Worm (Caenorhabditis elegans) whole organism, young adult: ENCODE data around the gene Y53C12A.8.
A peak's percentile ranks its signal among the peaks of the same experiment; 100 is the strongest.

Experiments
- B0019.2 ChIP-seq: fragments of 200-800 bp; sonication (Bioruptor generic); conservative IDR thresholded peaks from 2 replicates; pipeline ENCODE4 v1.3.6; 2022; ENCODE audit warnings: missing genetic modification reagents, missing genetic modification characterization, missing compliant biosample characterization
- B0336.3 ChIP-seq: fragments of 200-800 bp; sonication (Bioruptor generic); IDR thresholded peaks from 2 replicates; pipeline ENCODE4 v1.3.6; 2022; ENCODE audit warnings: missing genetic modification characterization, missing compliant biosample characterization
- D2030.7 ChIP-seq: fragments of 200-800 bp; sonication (Bioruptor generic); IDR thresholded peaks from 2 replicates; pipeline ENCODE4 v1.3.6; 2022; ENCODE audit warnings: missing genetic modification reagents, missing genetic modification characterization, missing compliant biosample characterization
- F23B12.7 ChIP-seq: sonication (generic microtip); optimal IDR thresholded peaks from 2 replicates; lab custom pipeline; 2017; ENCODE audit warnings: missing genetic modification characterization, mild to moderate bottlenecking, missing compliant biosample characterization, antibody characterized with exemption, moderate library complexity; ENCODE audit not compliant: insufficient read depth
- F33H1.4 ChIP-seq: fragments of 200-800 bp; sonication (Bioruptor generic); IDR thresholded peaks from 2 replicates; pipeline ENCODE4 v1.3.6; 2022; ENCODE audit warnings: missing genetic modification reagents, missing genetic modification characterization, missing compliant biosample characterization
- F49E8.2 ChIP-seq: sonication (generic microtip); optimal IDR thresholded peaks from 3 replicates; lab custom pipeline; 2017; ENCODE audit warnings: missing genetic modification characterization, mild to moderate bottlenecking, missing compliant biosample characterization, antibody characterized with exemption, moderate library complexity; ENCODE audit not compliant: insufficient read depth
- K12H6.12 ChIP-seq: fragments of 200-800 bp; sonication (Bioruptor generic); optimal IDR thresholded peaks from 2 replicates; lab custom pipeline; 2018; ENCODE audit warnings: mild to moderate bottlenecking, missing genetic modification characterization, missing compliant biosample characterization
- Y95B8A.8 ChIP-seq: fragments of 200-800 bp; sonication (Bioruptor generic); IDR thresholded peaks from 2 replicates; pipeline ENCODE4 v1.3.6; 2022; ENCODE audit warnings: missing genetic modification reagents, missing genetic modification characterization, missing compliant biosample characterization
- ZK185.1 ChIP-seq: sonication (generic microtip); optimal IDR thresholded peaks from 2 replicates; lab custom pipeline; 2016; ENCODE audit warnings: mild to moderate bottlenecking, missing genetic modification characterization, missing compliant biosample characterization; ENCODE audit not compliant: poor library complexity, severe bottlenecking
- attf-5 ChIP-seq: fragments of 200-800 bp; sonication (Bioruptor generic); optimal IDR thresholded peaks from 2 replicates; lab custom pipeline; 2018; ENCODE audit warnings: mild to moderate bottlenecking, missing genetic modification characterization, missing compliant biosample characterization
- bed-1 ChIP-seq: fragments of 200-800 bp; sonication (Bioruptor generic); IDR thresholded peaks from 2 replicates; pipeline ENCODE4 v1.3.6; 2022; ENCODE audit warnings: missing genetic modification reagents, missing genetic modification characterization, missing compliant biosample characterization
- cebp-1 ChIP-seq, 2 experiments: fragments of 200-800 bp in 1 of 2; sonication (Bioruptor generic) in 1 of 2; sonication (generic microtip) in 1 of 2; IDR thresholded peaks in 1 of 2; optimal IDR thresholded peaks in 1 of 2; 2 replicates each; pipeline versions ENCODE4 v1.3.6 to Lab custom; 2017 to 2022; ENCODE audit warnings: missing compliant biosample characterization in 2 of 2, missing genetic modification characterization in 2 of 2, mild to moderate bottlenecking in 1 of 2, missing genetic modification reagents in 1 of 2, moderate library complexity in 1 of 2
- ceh-27 ChIP-seq: fragments of 200-800 bp; sonication (Bioruptor generic); optimal IDR thresholded peaks from 2 replicates; lab custom pipeline; 2018; ENCODE audit warnings: mild to moderate bottlenecking, missing genetic modification characterization, moderate library complexity, missing compliant biosample characterization
- ceh-91 ChIP-seq: fragments of 200-800 bp; sonication (Bioruptor generic); IDR thresholded peaks from 2 replicates; pipeline ENCODE4 v1.3.6; 2022; ENCODE audit warnings: missing genetic modification reagents, missing genetic modification characterization, missing compliant biosample characterization
- dox-1 ChIP-seq: fragments of 200-800 bp; sonication (Bioruptor generic); IDR thresholded peaks from 2 replicates; pipeline ENCODE4 v1.3.6; 2022; ENCODE audit warnings: missing genetic modification reagents, missing genetic modification characterization, missing compliant biosample characterization
- dpl-1 ChIP-seq: fragments of 150-350 bp; optimal IDR thresholded peaks from 2 replicates; lab custom pipeline; 2014; ENCODE audit warnings: missing biosample characterization, missing genetic modification reagents, missing genetic modification characterization
- efl-1 ChIP-seq: fragments of 150-350 bp; optimal IDR thresholded peaks from 2 replicates; lab custom pipeline; 2014; ENCODE audit warnings: missing biosample characterization, missing genetic modification reagents, missing genetic modification characterization
- egl-44 ChIP-seq: fragments of 200-800 bp; sonication (Bioruptor generic); IDR thresholded peaks from 2 replicates; pipeline ENCODE4 v1.3.6; 2022; ENCODE audit warnings: missing genetic modification reagents, missing genetic modification characterization, missing compliant biosample characterization
- ekl-4 ChIP-seq: fragments of 200-800 bp; sonication (Bioruptor generic); IDR thresholded peaks from 2 replicates; pipeline ENCODE4 v1.3.6; 2022; ENCODE audit warnings: missing genetic modification reagents, missing genetic modification characterization, missing compliant biosample characterization
- him-1 ChIP-seq: sonication (generic microtip); optimal IDR thresholded peaks from 2 replicates; lab custom pipeline; 2016; ENCODE audit warnings: missing genotype, missing genetic modification reagents, missing genetic modification characterization, missing compliant biosample characterization
- hmg-1.2 ChIP-seq: fragments of 200-800 bp; sonication (Bioruptor generic); IDR thresholded peaks from 2 replicates; pipeline ENCODE4 v1.3.6; 2022; ENCODE audit warnings: missing genetic modification reagents, missing genetic modification characterization, missing compliant biosample characterization
- lag-1 ChIP-seq: fragments of 200-800 bp; sonication (Bioruptor generic); IDR thresholded peaks from 2 replicates; pipeline ENCODE4 v1.3.6; 2022; ENCODE audit warnings: missing genetic modification reagents, missing genetic modification characterization, missing compliant biosample characterization
- let-526 ChIP-seq: fragments of 200-800 bp; sonication (Bioruptor generic); IDR thresholded peaks from 2 replicates; pipeline ENCODE4 v1.3.6; 2022; ENCODE audit warnings: missing genetic modification reagents, missing genetic modification characterization, missing compliant biosample characterization
- let-607 ChIP-seq, 2 experiments: fragments of 200-800 bp in 1 of 2; sonication (Bioruptor generic) in 1 of 2; sonication (generic microtip) in 1 of 2; optimal IDR thresholded peaks; 2 replicates each; lab custom pipeline; 2016 to 2018; ENCODE audit warnings: mild to moderate bottlenecking in 2 of 2, missing compliant biosample characterization in 2 of 2, missing genetic modification characterization in 2 of 2, moderate library complexity in 2 of 2, missing genotype in 1 of 2
- lin-35 ChIP-seq, 3 experiments: fragments of 150-350 bp in 2 of 3; sonication (generic microtip) in 1 of 3; optimal IDR thresholded peaks; 2 replicates each; lab custom pipeline; 2014 to 2018; ENCODE audit warnings: missing biosample characterization in 3 of 3, missing genetic modification characterization in 3 of 3, missing genetic modification reagents in 3 of 3
- lin-40 ChIP-seq: sonication (generic microtip); optimal IDR thresholded peaks from 2 replicates; lab custom pipeline; 2016; ENCODE audit warnings: missing genetic modification characterization, mild to moderate bottlenecking, missing compliant biosample characterization, missing genotype, missing genetic modification reagents
- lin-54 ChIP-seq: fragments of 200-800 bp; sonication (Bioruptor generic); optimal IDR thresholded peaks from 2 replicates; lab custom pipeline; 2018; ENCODE audit warnings: mild to moderate bottlenecking, missing genetic modification characterization, missing compliant biosample characterization
- lsl-1 ChIP-seq: fragments of 200-800 bp; sonication (Bioruptor generic); optimal IDR thresholded peaks from 2 replicates; lab custom pipeline; 2018; ENCODE audit warnings: mild to moderate bottlenecking, missing genetic modification characterization, moderate library complexity, missing compliant biosample characterization
- madf-6 ChIP-seq: fragments of 200-800 bp; sonication (Bioruptor generic); IDR thresholded peaks from 2 replicates; pipeline ENCODE4 v1.3.6; 2022; ENCODE audit warnings: missing genetic modification reagents, missing genetic modification characterization, missing compliant biosample characterization
- mcd-1 ChIP-seq: fragments of 200-800 bp; sonication (Bioruptor generic); IDR thresholded peaks from 2 replicates; pipeline ENCODE4 v1.3.6; 2022; ENCODE audit warnings: missing genetic modification reagents, missing genetic modification characterization, missing compliant biosample characterization
- mxl-1 ChIP-seq: sonication (generic microtip); optimal IDR thresholded peaks from 2 replicates; lab custom pipeline; 2016; ENCODE audit warnings: missing genetic modification characterization, missing compliant biosample characterization
- pbrm-1 ChIP-seq: fragments of 200-800 bp; sonication (Bioruptor generic); IDR thresholded peaks from 2 replicates; pipeline ENCODE4 v1.3.6; 2022; ENCODE audit warnings: missing genetic modification reagents, missing genetic modification characterization, missing compliant biosample characterization
- pha-4 ChIP-seq: fragments of 150-350 bp; sonication (generic microtip); optimal IDR thresholded peaks from 2 replicates; lab custom pipeline; 2014; ENCODE audit warnings: missing biosample characterization, missing genetic modification reagents, missing genetic modification characterization
- rcor-1 ChIP-seq: fragments of 200-800 bp; sonication (Bioruptor generic); IDR thresholded peaks from 2 replicates; pipeline ENCODE4 v1.3.6; 2022; ENCODE audit warnings: missing genetic modification reagents, missing genetic modification characterization, missing compliant biosample characterization
- snpc-1.3 ChIP-seq: sonication (generic microtip); optimal IDR thresholded peaks from 2 replicates; lab custom pipeline; 2017; ENCODE audit warnings: missing genetic modification characterization, mild to moderate bottlenecking, missing compliant biosample characterization, antibody characterized with exemption, moderate library complexity, missing genotype, missing genetic modification reagents; ENCODE audit not compliant: insufficient read depth
- snpc-4 ChIP-seq, 5 experiments: fragments of 150-350 bp in 1 of 5; sonication (generic microtip) in 4 of 5; optimal IDR thresholded peaks; 2 replicates each; lab custom pipeline; 2014 to 2018; ENCODE audit warnings: missing genetic modification characterization in 5 of 5, missing biosample characterization in 3 of 5, antibody characterized with exemption in 2 of 5, mild to moderate bottlenecking in 2 of 5, missing compliant biosample characterization in 2 of 5, missing genotype in 2 of 5, moderate library complexity in 2 of 5, missing genetic modification reagents in 1 of 5
- tbp1 ChIP-seq: fragments of 200-800 bp; sonication (Bioruptor generic); optimal IDR thresholded peaks from 2 replicates; lab custom pipeline; 2018; ENCODE audit warnings: mild to moderate bottlenecking, missing genetic modification characterization, missing compliant biosample characterization
- xnd-1 ChIP-seq: sonication (generic microtip); optimal IDR thresholded peaks from 2 replicates; lab custom pipeline; 2016; ENCODE audit warnings: missing genotype, missing genetic modification reagents, missing genetic modification characterization, missing compliant biosample characterization
- ztf-18 ChIP-seq: sonication (generic microtip); optimal IDR thresholded peaks from 2 replicates; lab custom pipeline; 2016; ENCODE audit warnings: missing genotype, mild to moderate bottlenecking, missing genetic modification characterization, missing compliant biosample characterization
- ztf-28 ChIP-seq: fragments of 200-800 bp; sonication (Bioruptor generic); IDR thresholded peaks from 2 replicates; pipeline ENCODE4 v1.3.6; 2022; ENCODE audit warnings: missing genetic modification reagents, missing genetic modification characterization, missing compliant biosample characterization

Gene Y53C12A.8

DNA sequence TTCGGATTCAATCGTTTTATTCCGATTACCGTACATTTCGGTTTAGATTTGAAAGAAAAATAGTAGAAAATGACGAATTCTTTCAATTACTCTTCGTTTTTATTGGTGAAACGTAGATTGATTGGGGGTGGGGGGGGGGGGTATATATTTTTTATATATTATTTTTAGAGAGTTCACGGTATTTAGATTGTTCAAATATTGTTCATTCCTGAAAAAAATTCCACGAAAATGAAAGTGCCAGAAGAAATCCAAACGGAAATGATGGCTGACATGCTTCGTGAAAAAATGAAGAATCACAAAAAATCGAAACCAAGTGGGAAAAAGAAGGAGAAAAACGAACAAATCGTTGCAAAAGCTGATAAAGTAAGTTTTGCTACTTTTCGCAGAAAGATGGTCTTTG lies at the start of gene Y53C12A.8, which contains the start of gene Y53C12A.7:
Gene Y53C12A.8, minus strand, starts transcription at position 101 of the 400 bp plus-strand sequence.
Gene Y53C12A.7, plus strand, starts transcription at position 181 of the 400 bp plus-strand sequence.
- no peak for TF ChIP-seq mcd-1
- no peak for TF ChIP-seq him-1
- TF ChIP-seq ztf-28 (GFP tag; lab: Robert Waterston, UW) = no peak
- TF ChIP-seq let-526 (GFP tag; lab: Robert Waterston, UW) = no peak
- no peak for TF ChIP-seq Y95B8A.8 (GFP tag; lab: Robert Waterston, UW)
- no peak for TF ChIP-seq pha-4
- TF ChIP-seq lin-35 (GFP tag; optimal IDR thresholded peaks at IDR 0.05; lab: Kevin White, UChicago) = no peak
- no peak for TF ChIP-seq dpl-1 (GFP tag; lab: Kevin White, UChicago)
- TF ChIP-seq mxl-1 (tag; lab: Kevin White, UChicago) = no peak

DNA sequence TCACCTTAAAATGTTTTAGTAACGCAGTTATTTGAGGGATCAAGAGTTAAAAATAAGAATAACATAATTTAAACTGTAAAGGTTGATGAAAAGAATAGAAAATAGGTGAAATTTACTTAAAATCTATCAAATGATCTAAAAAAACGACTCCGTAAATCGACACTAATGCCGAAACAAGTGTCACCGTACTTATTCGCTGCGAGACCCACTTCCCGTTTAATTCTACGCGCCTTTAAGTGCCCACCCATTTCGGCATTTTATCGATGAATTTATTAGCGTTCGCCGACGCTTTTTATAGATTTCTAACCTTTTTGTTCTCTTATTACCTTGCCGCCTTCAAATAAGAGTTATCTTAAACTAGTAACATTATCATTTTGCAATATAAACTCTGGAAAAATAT lies 45.8 kb upstream of the Y53C12A.8 start, which contains the start of the genes Y53C12B.1 and nos-3:
Gene Y53C12B.1, minus strand, starts transcription at position 10 of the 400 bp plus-strand sequence.
Gene nos-3, plus strand, starts transcription at position 248 of the 400 bp plus-strand sequence.
- TF ChIP-seq tbp1 = peak; percentile 46
- TF ChIP-seq hmg-1.2 (GFP tag; lab: Robert Waterston, UW) = peak; percentile 40; the same call in 1 of the 2 replicates
- peak; percentile 21 for TF ChIP-seq lin-40 (tag; lab: Kevin White, UChicago)
- peak; percentile 7 for TF ChIP-seq snpc-4 (GFP tag; optimal IDR thresholded peaks at IDR 0.05; lab: Kevin White, UChicago)
- TF ChIP-seq snpc-4 (tag; optimal IDR thresholded peaks at IDR 0.05; lab: Kevin White, UChicago) = peak in 3 of 4 experiments; percentile 26 to 72 (median 49)
- peak; percentile 56 for TF ChIP-seq mcd-1
- TF ChIP-seq lin-54 (GFP tag; lab: Kevin White, UChicago) = peak; percentile 56
- no peak for TF ChIP-seq cebp-1 (GFP tag; IDR thresholded peaks at IDR 0.05; lab: Robert Waterston, UW)
- TF ChIP-seq cebp-1 (tag; optimal IDR thresholded peaks at IDR 0.05; lab: Kevin White, UChicago) = peak; percentile 39
- peak; percentile 25 for TF ChIP-seq F23B12.7 (tag; lab: Kevin White, UChicago)
- TF ChIP-seq ZK185.1 (tag; lab: Kevin White, UChicago) = peak; percentile 46
- no peak for TF ChIP-seq dpl-1 (GFP tag; lab: Kevin White, UChicago)
- TF ChIP-seq B0019.2 (GFP tag; lab: Robert Waterston, UW) = peak; percentile 87
- no peak for TF ChIP-seq lag-1 (GFP tag; lab: Robert Waterston, UW)
- TF ChIP-seq madf-6 (GFP tag; lab: Robert Waterston, UW) = peak; percentile 85
- TF ChIP-seq attf-5 (GFP tag; lab: Kevin White, UChicago) = peak; percentile 50
- TF ChIP-seq B0336.3 = no peak
- TF ChIP-seq ceh-27 (GFP tag; lab: Kevin White, UChicago) = peak; percentile 41
- no peak for TF ChIP-seq let-607 (tag; optimal IDR thresholded peaks at IDR 0.05; lab: Kevin White, UChicago)
- TF ChIP-seq bed-1 = no peak
- TF ChIP-seq dox-1 = peak; percentile 59; the same call in 1 of the 2 replicates
- peak; percentile 62 for TF ChIP-seq F49E8.2
- TF ChIP-seq egl-44 (GFP tag; lab: Robert Waterston, UW) = no peak
- TF ChIP-seq ceh-91 (GFP tag; lab: Robert Waterston, UW) = peak; percentile 39; the same call in 1 of the 2 replicates
- peak; percentile 57; the same call in 1 of the 2 replicates for TF ChIP-seq D2030.7 (GFP tag; lab: Robert Waterston, UW)
- peak; percentile 17 for TF ChIP-seq efl-1 (GFP tag; lab: Kevin White, UChicago)
- TF ChIP-seq rcor-1 (GFP tag; lab: Robert Waterston, UW) = peak; percentile 59
- TF ChIP-seq lsl-1 (GFP tag; lab: Kevin White, UChicago) = peak; percentile 90
- TF ChIP-seq ztf-18 (tag; lab: Kevin White, UChicago) = no peak
- peak; percentile 66 for TF ChIP-seq pbrm-1 (GFP tag; lab: Robert Waterston, UW)
- TF ChIP-seq K12H6.12 (tag; lab: Kevin White, UChicago) = peak; percentile 19
- peak; percentile 65 for TF ChIP-seq snpc-1.3 (tag; lab: Kevin White, UChicago)
- no peak for TF ChIP-seq xnd-1
- TF ChIP-seq lin-35 (GFP tag; optimal IDR thresholded peaks at IDR 0.05; lab: Kevin White, UChicago) = peak in 2 of 3 experiments; percentile 2 to 51
- 0 out of 2 replicates have a peak, but pooled peaks have one; percentile 22 for TF ChIP-seq ekl-4 (GFP tag; lab: Robert Waterston, UW)
- TF ChIP-seq F33H1.4 (GFP tag; lab: Robert Waterston, UW) = peak; percentile 96
- peak; percentile 6 for TF ChIP-seq pha-4
